Fruit fly (Drosophila melanogaster): ENCODE results near the gene AOX3.
A peak's percentile ranks its signal among the peaks of the same experiment; 100 is the strongest.

The AOX3 gene

dm6 chr3R:15568569-15568968, 20.6 kb upstream of the AOX3 start (continued):
- TF ChIP-seq CG18599 (GFP tag; optimal IDR thresholded peaks at IDR 0.05) (peak; percentile 24), fd3F (GFP tag; optimal IDR thresholded peaks at IDR 0.05) (no peak), Blimp-1 (GFP tag; optimal IDR thresholded peaks at IDR 0.05) (peak; percentile 2), Sox102F (GFP tag; optimal IDR thresholded peaks at IDR 0.05) (peak; percentile 7), CG33213 (GFP tag; optimal IDR thresholded peaks at IDR 0.05) (no peak)

dm6 chr3R:15567913-15568312, 19.9 kb upstream of the AOX3 start:
- TF ChIP-seq cg (GFP tag; optimal IDR thresholded peaks at IDR 0.05), result no peak
- peak; percentile 67 for TF ChIP-seq nom (GFP tag; optimal IDR thresholded peaks at IDR 0.05)
- no peak for TF ChIP-seq Dad (GFP tag; optimal IDR thresholded peaks at IDR 0.05)
- no peak for TF ChIP-seq da (GFP tag; optimal IDR thresholded peaks at IDR 0.05)
- no peak for TF ChIP-seq hth (optimal IDR thresholded peaks at IDR 0.05)

- peak; percentile 12 for TF ChIP-seq CG2678 (tag; optimal IDR thresholded peaks at IDR 0.05)
- TF ChIP-seq CG2712 (tag; optimal IDR thresholded peaks at IDR 0.05), result peak; percentile 46
- TF ChIP-seq CG10979 (tag; optimal IDR thresholded peaks at IDR 0.05), result peak; percentile 26
- TF ChIP-seq CG7745 (tag; optimal IDR thresholded peaks at IDR 0.05), result no peak
- no peak for TF ChIP-seq CG2120 (GFP tag; optimal IDR thresholded peaks at IDR 0.05)
- TF ChIP-seq Sox100B (GFP tag; optimal IDR thresholded peaks at IDR 0.05), result no peak
- peak; percentile 7 for TF ChIP-seq CG17829 (tag; optimal IDR thresholded peaks at IDR 0.05)
- peak; percentile 23; the same call in 1 of the 2 replicates for TF ChIP-seq Xrp1 (GFP tag; IDR thresholded peaks at IDR 0.05)
- TF ChIP-seq CG12391 (tag; optimal IDR thresholded peaks at IDR 0.05), result peak; percentile 15
- no peak for TF ChIP-seq CG1832 (GFP tag; optimal IDR thresholded peaks at IDR 0.05)
- TF ChIP-seq Blimp-1 (GFP tag; optimal IDR thresholded peaks at IDR 0.05), result peak; percentile 30
- no peak for TF ChIP-seq CG2875 (GFP tag; optimal IDR thresholded peaks at IDR 0.05)
- TF ChIP-seq Oli (tag; optimal IDR thresholded peaks at IDR 0.05), result peak; percentile 6
- peak; percentile 1 for TF ChIP-seq CG14710 (tag; optimal IDR thresholded peaks at IDR 0.05)
- TF ChIP-seq CG31441 (GFP tag; IDR thresholded peaks at IDR 0.05), result 0 out of 2 replicates have a peak, but pooled peaks have one; percentile 25
- TF ChIP-seq lola (GFP tag; optimal IDR thresholded peaks at IDR 0.05), result peak in 1 of 3 experiments; percentile 5
- TF ChIP-seq slp2 (GFP tag; optimal IDR thresholded peaks at IDR 0.05), result no peak
- TF ChIP-seq so (GFP tag; IDR thresholded peaks at IDR 0.05), result no peak
- no peak for TF ChIP-seq CG32767 (GFP tag; IDR thresholded peaks at IDR 0.05)
- peak; percentile 19 for TF ChIP-seq unpg (GFP tag; optimal IDR thresholded peaks at IDR 0.05)
- no peak for TF ChIP-seq btn (GFP tag; optimal IDR thresholded peaks at IDR 0.05)
- peak; percentile 10 for TF ChIP-seq nmo (GFP tag; optimal IDR thresholded peaks at IDR 0.05)
- TF ChIP-seq Sox102F (GFP tag; optimal IDR thresholded peaks at IDR 0.05), result peak; percentile 9
- TF ChIP-seq dmrt11E (tag; optimal IDR thresholded peaks at IDR 0.05), result peak; percentile 17
- peak; percentile 51 for TF ChIP-seq gem (tag; optimal IDR thresholded peaks at IDR 0.05)
- TF ChIP-seq CG11560 (tag; IDR thresholded peaks at IDR 0.05), result no peak
- TF ChIP-seq phol (tag; optimal IDR thresholded peaks at IDR 0.05), result peak; percentile 19
- TF ChIP-seq CG12155 (GFP tag; optimal IDR thresholded peaks at IDR 0.05), result no peak
- TF ChIP-seq CG18262 (tag; optimal IDR thresholded peaks at IDR 0.05), result peak; percentile 18
- TF ChIP-seq CG7839 (tag; optimal IDR thresholded peaks at IDR 0.05), result peak; percentile 29
- TF ChIP-seq CG11504 (tag; optimal IDR thresholded peaks at IDR 0.05), result peak; percentile 35
- TF ChIP-seq CG8388 (GFP tag; optimal IDR thresholded peaks at IDR 0.05), result peak; percentile 13
- no peak for TF ChIP-seq pum (GFP tag; optimal IDR thresholded peaks at IDR 0.05)
- TF ChIP-seq Drgx (GFP tag; IDR thresholded peaks at IDR 0.05), result peak; percentile 82
- peak in 1 of 2 experiments; percentile 34 for TF ChIP-seq bsh (GFP tag; optimal IDR thresholded peaks at IDR 0.05)
Observed at dm6 chr3R:15566948-15567347, 19.0 kb upstream of the AOX3 start.
